Worm (Caenorhabditis elegans) whole organism, early embryonic: ENCODE data around the gene C07G3.10.
"Not testable (repeated sequence)": the region's sequence is repeated elsewhere in the genome, so short reads cannot be mapped to it uniquely, and the experiment has no call there.

Experiments
- B0310.2 ChIP-seq: sonication (generic microtip); optimal IDR thresholded peaks from 2 replicates; lab custom pipeline; 2016; ENCODE audit warnings: mild to moderate bottlenecking, missing genetic modification characterization, missing compliant biosample characterization
- F13C5.2 ChIP-seq: sonication (generic microtip); optimal IDR thresholded peaks from 2 replicates; lab custom pipeline; 2017; ENCODE audit warnings: mild to moderate bottlenecking, missing genetic modification characterization, inconsistent platforms, missing compliant biosample characterization
- aly-1 ChIP-seq: sonication (generic microtip); optimal IDR thresholded peaks from 2 replicates; lab custom pipeline; 2016; ENCODE audit warnings: missing genetic modification characterization, missing compliant biosample characterization
- ama-1 ChIP-seq: fragments of 150-350 bp; optimal IDR thresholded peaks from 2 replicates; lab custom pipeline; 2014
- ceh-13 ChIP-seq: fragments of 200-800 bp; sonication (Bioruptor generic); optimal IDR thresholded peaks from 2 replicates; lab custom pipeline; 2018; ENCODE audit warnings: mild to moderate bottlenecking, missing genetic modification characterization, missing compliant biosample characterization
- ceh-36 ChIP-seq: sonication (generic microtip); optimal IDR thresholded peaks from 2 replicates; lab custom pipeline; 2016; ENCODE audit warnings: missing genetic modification characterization, inconsistent platforms, missing compliant biosample characterization
- ets-7 ChIP-seq: sonication (generic microtip); optimal IDR thresholded peaks from 2 replicates; lab custom pipeline; 2016; ENCODE audit warnings: missing genotype, missing genetic modification characterization, missing compliant biosample characterization
- flt-1 ChIP-seq: fragments of 200-800 bp; sonication (Bioruptor generic); IDR thresholded peaks from 2 replicates; pipeline ENCODE4 v1.3.6; 2022; ENCODE audit warnings: missing genetic modification characterization, missing compliant biosample characterization
- hmbx-1 ChIP-seq: sonication (generic microtip); optimal IDR thresholded peaks from 2 replicates; lab custom pipeline; 2016; ENCODE audit warnings: mild to moderate bottlenecking, missing genetic modification characterization, missing compliant biosample characterization
- hmg-4 ChIP-seq: fragments of 200-800 bp; sonication (Bioruptor generic); optimal IDR thresholded peaks from 2 replicates; lab custom pipeline; 2018; ENCODE audit warnings: mild to moderate bottlenecking, missing genetic modification characterization, missing compliant biosample characterization
- hnd-1 ChIP-seq: sonication (generic microtip); optimal IDR thresholded peaks from 2 replicates; lab custom pipeline; 2016; ENCODE audit warnings: missing genetic modification characterization, missing compliant biosample characterization
- pes-1 ChIP-seq: fragments of 200-800 bp; sonication (Bioruptor generic); IDR thresholded peaks from 2 replicates; pipeline ENCODE4 v1.3.6; 2022; ENCODE audit warnings: missing genetic modification reagents, missing genetic modification characterization, missing compliant biosample characterization
- scrt-1 ChIP-seq: fragments of 200-800 bp; sonication (Bioruptor generic); IDR thresholded peaks from 2 replicates; pipeline ENCODE4 v1.3.6; 2022; ENCODE audit warnings: missing genetic modification characterization, missing compliant biosample characterization
- sea-1 ChIP-seq: fragments of 200-800 bp; sonication (Bioruptor generic); conservative IDR thresholded peaks from 2 replicates; pipeline ENCODE4 v1.3.6; 2022; ENCODE audit warnings: missing genetic modification characterization, missing compliant biosample characterization
- tbx-11 ChIP-seq: fragments of 200-800 bp; sonication (Bioruptor generic); IDR thresholded peaks from 2 replicates; pipeline ENCODE4 v1.3.6; 2022; ENCODE audit warnings: missing genetic modification characterization, missing compliant biosample characterization
- tbx-37 ChIP-seq: fragments of 200-800 bp; sonication (Bioruptor generic); conservative IDR thresholded peaks from 2 replicates; pipeline ENCODE4 v1.3.6; 2022; ENCODE audit warnings: missing genetic modification reagents, missing genetic modification characterization, missing compliant biosample characterization
- tra-4 ChIP-seq: sonication (generic microtip); optimal IDR thresholded peaks from 2 replicates; lab custom pipeline; 2017; ENCODE audit warnings: missing genetic modification characterization, missing compliant biosample characterization

The C07G3.10 gene

ce11 chrV:3496880-3497279 is 5.2 kb upstream of the C07G3.10 start, which contains the start of gene C07G3.15:
Gene C07G3.15, minus strand, starts transcription at chrV:3496980.
- TF ChIP-seq flt-1 (no peak), tra-4 (tag; lab: Kevin White, UChicago) (no peak), sea-1 (no peak), ceh-36 (tag; lab: Kevin White, UChicago) (no peak), F13C5.2 (tag; lab: Kevin White, UChicago) (no peak), B0310.2 (tag; lab: Kevin White, UChicago) (no peak), aly-1 (tag; lab: Kevin White, UChicago) (no peak), ama-1 (lab: Kevin White, UChicago) (no peak), ets-7 (tag; lab: Kevin White, UChicago) (no peak)

- TF ChIP-seq pes-1 (GFP tag; lab: Robert Waterston, UW) (no peak), B0310.2 (tag; lab: Kevin White, UChicago) (no peak), tbx-11 (GFP tag; lab: Robert Waterston, UW) (no peak), sea-1 (no peak), hmg-4 (no peak), scrt-1 (GFP tag; lab: Robert Waterston, UW) (no peak), ama-1 (lab: Kevin White, UChicago) (no peak), hmbx-1 (tag; lab: Kevin White, UChicago) (no peak), hnd-1 (tag; lab: Kevin White, UChicago) (no peak), F13C5.2 (tag; lab: Kevin White, UChicago) (no peak), tra-4 (tag; lab: Kevin White, UChicago) (no peak), ceh-13 (GFP tag; lab: Kevin White, UChicago) (no peak), aly-1 (tag; lab: Kevin White, UChicago) (no peak), tbx-37 (GFP tag; lab: Robert Waterston, UW) (no peak), ets-7 (tag; lab: Kevin White, UChicago) (no peak), ceh-36 (tag; lab: Kevin White, UChicago) (no peak)
Measured at ce11 chrV:3505745-3506144, 3.6 kb downstream of the C07G3.10 start.

- TF ChIP-seq ceh-13 (GFP tag; lab: Kevin White, UChicago); scrt-1 (GFP tag; lab: Robert Waterston, UW); ets-7 (tag; lab: Kevin White, UChicago): not testable (repeated sequence)
Measured at ce11 chrV:3506252-3506651, 4.1 kb downstream of the C07G3.10 start, which contains the start of gene ugt-64. Gene ugt-64, minus strand, starts transcription at chrV:3506352.

ce11 chrV:3507691-3508090 is 5.6 kb downstream of the C07G3.10 start, which contains the start of gene str-225:
Gene str-225, plus strand, starts transcription at chrV:3507822.
- no peak for TF ChIP-seq sea-1
- TF ChIP-seq ceh-13 (GFP tag; lab: Kevin White, UChicago): no peak
- TF ChIP-seq hnd-1 (tag; lab: Kevin White, UChicago): no peak
- no peak for TF ChIP-seq ceh-36 (tag; lab: Kevin White, UChicago)
- TF ChIP-seq tbx-37 (GFP tag; lab: Robert Waterston, UW): no peak
- TF ChIP-seq tra-4 (tag; lab: Kevin White, UChicago): no peak
- TF ChIP-seq hmbx-1 (tag; lab: Kevin White, UChicago): no peak
- no peak for TF ChIP-seq B0310.2 (tag; lab: Kevin White, UChicago)
- no peak for TF ChIP-seq tbx-11 (GFP tag; lab: Robert Waterston, UW)
- TF ChIP-seq ama-1 (lab: Kevin White, UChicago): no peak
- no peak for TF ChIP-seq pes-1 (GFP tag; lab: Robert Waterston, UW)
- no peak for TF ChIP-seq ets-7 (tag; lab: Kevin White, UChicago)
- TF ChIP-seq F13C5.2 (tag; lab: Kevin White, UChicago): no peak
- TF ChIP-seq hmg-4: no peak
- TF ChIP-seq aly-1 (tag; lab: Kevin White, UChicago): no peak
- TF ChIP-seq scrt-1 (GFP tag; lab: Robert Waterston, UW): no peak

- TF ChIP-seq tbx-37 (GFP tag; lab: Robert Waterston, UW) (no peak), scrt-1 (GFP tag; lab: Robert Waterston, UW) (no peak), tbx-11 (GFP tag; lab: Robert Waterston, UW) (no peak), sea-1 (no peak), flt-1 (no peak), B0310.2 (tag; lab: Kevin White, UChicago) (no peak), hmbx-1 (tag; lab: Kevin White, UChicago) (no peak), tra-4 (tag; lab: Kevin White, UChicago) (no peak), hmg-4 (no peak), aly-1 (tag; lab: Kevin White, UChicago) (no peak), ama-1 (lab: Kevin White, UChicago) (no peak)
Measured at ce11 chrV:3509878-3510277, 7.8 kb downstream of the C07G3.10 start, which contains the start of gene str-228. Gene str-228, plus strand, starts transcription at chrV:3510178.

ce11 chrV:3512381-3512780 is 10.3 kb downstream of the C07G3.10 start, which contains the start of gene str-226:
Gene str-226, plus strand, starts transcription at chrV:3512681.
- TF ChIP-seq pes-1 (GFP tag; lab: Robert Waterston, UW) (no peak), hnd-1 (tag; lab: Kevin White, UChicago) (no peak), F13C5.2 (tag; lab: Kevin White, UChicago) (no peak), hmg-4 (no peak), scrt-1 (GFP tag; lab: Robert Waterston, UW) (no peak), flt-1 (no peak), ama-1 (lab: Kevin White, UChicago) (no peak), aly-1 (tag; lab: Kevin White, UChicago) (no peak), ceh-13 (GFP tag; lab: Kevin White, UChicago) (no peak), tbx-37 (GFP tag; lab: Robert Waterston, UW) (no peak), B0310.2 (tag; lab: Kevin White, UChicago) (no peak)

ce11 chrV:3517889-3518288 is 15.8 kb downstream of the C07G3.10 start, which contains the start of gene str-227:
Gene str-227, plus strand, starts transcription at chrV:3518189.
- TF ChIP-seq tbx-11 (GFP tag; lab: Robert Waterston, UW): no peak
- TF ChIP-seq pes-1 (GFP tag; lab: Robert Waterston, UW): no peak
- TF ChIP-seq flt-1: no peak
- no peak for TF ChIP-seq ets-7 (tag; lab: Kevin White, UChicago)
- TF ChIP-seq aly-1 (tag; lab: Kevin White, UChicago): no peak
- no peak for TF ChIP-seq ceh-13 (GFP tag; lab: Kevin White, UChicago)
- TF ChIP-seq ceh-36 (tag; lab: Kevin White, UChicago): no peak
- no peak for TF ChIP-seq F13C5.2 (tag; lab: Kevin White, UChicago)
